Worm (Caenorhabditis elegans): ENCODE results near the gene B0478.3.

The B0478.3 gene

ce11 chrIV:6957341-6957740 is 7.1 kb downstream of the B0478.3 start, which contains the start of gene jnk-1:
TSS of gene jnk-1 (plus strand) at chrIV:6957641.
- no peak for TF ChIP-seq pes-1 (GFP tag; IDR thresholded peaks at IDR 0.05)

ce11 chrIV:6956668-6957067 is 7.7 kb downstream of the B0478.3 start:
- TF ChIP-seq hmg-4 (GFP tag; optimal IDR thresholded peaks at IDR 0.05) (no peak), pes-1 (GFP tag; IDR thresholded peaks at IDR 0.05) (no peak), tbx-37 (GFP tag; conservative IDR thresholded peaks at IDR 0.05) (no peak), scrt-1 (GFP tag; IDR thresholded peaks at IDR 0.05) (no peak), aly-1 (tag; optimal IDR thresholded peaks at IDR 0.05) (no peak), tbx-11 (GFP tag; IDR thresholded peaks at IDR 0.05) (no peak), tra-4 (tag; optimal IDR thresholded peaks at IDR 0.05) (no peak), ama-1 (optimal IDR thresholded peaks at IDR 0.05) (no peak), ceh-13 (GFP tag; optimal IDR thresholded peaks at IDR 0.05) (no peak), hmbx-1 (tag; optimal IDR thresholded peaks at IDR 0.05) (no peak), ceh-36 (tag; optimal IDR thresholded peaks at IDR 0.05) (no peak), B0310.2 (tag; optimal IDR thresholded peaks at IDR 0.05) (no peak), flt-1 (GFP tag; IDR thresholded peaks at IDR 0.05) (no peak), sea-1 (GFP tag; conservative IDR thresholded peaks at IDR 0.05) (no peak), F13C5.2 (tag; optimal IDR thresholded peaks at IDR 0.05) (no peak), hnd-1 (tag; optimal IDR thresholded peaks at IDR 0.05) (no peak), ets-7 (tag; optimal IDR thresholded peaks at IDR 0.05) (no peak)

ce11 chrIV:6954682-6955081 is 9.7 kb downstream of the B0478.3 start:
- TF ChIP-seq ama-1 (optimal IDR thresholded peaks at IDR 0.05) (no peak), scrt-1 (GFP tag; IDR thresholded peaks at IDR 0.05) (no peak), ceh-36 (tag; optimal IDR thresholded peaks at IDR 0.05) (no peak), ets-7 (tag; optimal IDR thresholded peaks at IDR 0.05) (no peak), aly-1 (tag; optimal IDR thresholded peaks at IDR 0.05) (no peak), hnd-1 (tag; optimal IDR thresholded peaks at IDR 0.05) (no peak), sea-1 (GFP tag; conservative IDR thresholded peaks at IDR 0.05) (no peak), tbx-11 (GFP tag; IDR thresholded peaks at IDR 0.05) (no peak), tbx-37 (GFP tag; conservative IDR thresholded peaks at IDR 0.05) (no peak), hmbx-1 (tag; optimal IDR thresholded peaks at IDR 0.05) (no peak), F13C5.2 (tag; optimal IDR thresholded peaks at IDR 0.05) (no peak), flt-1 (GFP tag; IDR thresholded peaks at IDR 0.05) (no peak), ceh-13 (GFP tag; optimal IDR thresholded peaks at IDR 0.05) (no peak), B0310.2 (tag; optimal IDR thresholded peaks at IDR 0.05) (no peak), pes-1 (GFP tag; IDR thresholded peaks at IDR 0.05) (no peak)

- TF ChIP-seq hmg-4 (GFP tag; optimal IDR thresholded peaks at IDR 0.05) (no peak), ama-1 (optimal IDR thresholded peaks at IDR 0.05) (no peak), flt-1 (GFP tag; IDR thresholded peaks at IDR 0.05) (no peak), tbx-37 (GFP tag; conservative IDR thresholded peaks at IDR 0.05) (no peak), aly-1 (tag; optimal IDR thresholded peaks at IDR 0.05) (no peak), ceh-36 (tag; optimal IDR thresholded peaks at IDR 0.05) (no peak), B0310.2 (tag; optimal IDR thresholded peaks at IDR 0.05) (no peak), tra-4 (tag; optimal IDR thresholded peaks at IDR 0.05) (no peak)
Measured at ce11 chrIV:6951259-6951658, 13.1 kb downstream of the B0478.3 start.

- TF ChIP-seq hmbx-1 (tag; optimal IDR thresholded peaks at IDR 0.05): no peak
- TF ChIP-seq tbx-11 (GFP tag; IDR thresholded peaks at IDR 0.05): no peak
- no peak for TF ChIP-seq sea-1 (GFP tag; conservative IDR thresholded peaks at IDR 0.05)
- TF ChIP-seq ceh-13 (GFP tag; optimal IDR thresholded peaks at IDR 0.05): no peak
- no peak for TF ChIP-seq tbx-37 (GFP tag; conservative IDR thresholded peaks at IDR 0.05)
- no peak for TF ChIP-seq scrt-1 (GFP tag; IDR thresholded peaks at IDR 0.05)
- no peak for TF ChIP-seq ceh-36 (tag; optimal IDR thresholded peaks at IDR 0.05)
- no peak for TF ChIP-seq aly-1 (tag; optimal IDR thresholded peaks at IDR 0.05)
- no peak for TF ChIP-seq flt-1 (GFP tag; IDR thresholded peaks at IDR 0.05)
- TF ChIP-seq tra-4 (tag; optimal IDR thresholded peaks at IDR 0.05): no peak
- TF ChIP-seq hmg-4 (GFP tag; optimal IDR thresholded peaks at IDR 0.05): no peak
- no peak for TF ChIP-seq hnd-1 (tag; optimal IDR thresholded peaks at IDR 0.05)
- no peak for TF ChIP-seq ets-7 (tag; optimal IDR thresholded peaks at IDR 0.05)
- no peak for TF ChIP-seq ama-1 (optimal IDR thresholded peaks at IDR 0.05)
- no peak for TF ChIP-seq pes-1 (GFP tag; IDR thresholded peaks at IDR 0.05)
- TF ChIP-seq F13C5.2 (tag; optimal IDR thresholded peaks at IDR 0.05): no peak
- TF ChIP-seq B0310.2 (tag; optimal IDR thresholded peaks at IDR 0.05): no peak
Measured at ce11 chrIV:6946832-6947231, 17.6 kb downstream of the B0478.3 start.

- TF ChIP-seq aly-1 (tag; optimal IDR thresholded peaks at IDR 0.05): no peak
- no peak for TF ChIP-seq scrt-1 (GFP tag; IDR thresholded peaks at IDR 0.05)
- no peak for TF ChIP-seq hmg-4 (GFP tag; optimal IDR thresholded peaks at IDR 0.05)
- TF ChIP-seq hmbx-1 (tag; optimal IDR thresholded peaks at IDR 0.05): no peak
- no peak for TF ChIP-seq sea-1 (GFP tag; conservative IDR thresholded peaks at IDR 0.05)
- TF ChIP-seq ama-1 (optimal IDR thresholded peaks at IDR 0.05): no peak
- no peak for TF ChIP-seq tra-4 (tag; optimal IDR thresholded peaks at IDR 0.05)
- no peak for TF ChIP-seq B0310.2 (tag; optimal IDR thresholded peaks at IDR 0.05)
- TF ChIP-seq flt-1 (GFP tag; IDR thresholded peaks at IDR 0.05): no peak
- TF ChIP-seq ets-7 (tag; optimal IDR thresholded peaks at IDR 0.05): no peak
- TF ChIP-seq tbx-37 (GFP tag; conservative IDR thresholded peaks at IDR 0.05): no peak
- no peak for TF ChIP-seq tbx-11 (GFP tag; IDR thresholded peaks at IDR 0.05)
- no peak for TF ChIP-seq ceh-13 (GFP tag; optimal IDR thresholded peaks at IDR 0.05)
- TF ChIP-seq ceh-36 (tag; optimal IDR thresholded peaks at IDR 0.05): no peak
- no peak for TF ChIP-seq F13C5.2 (tag; optimal IDR thresholded peaks at IDR 0.05)
- no peak for TF ChIP-seq hnd-1 (tag; optimal IDR thresholded peaks at IDR 0.05)
- no peak for TF ChIP-seq pes-1 (GFP tag; IDR thresholded peaks at IDR 0.05)
Measured at ce11 chrIV:6941101-6941500, 23.3 kb downstream of the B0478.3 start.

ce11 chrIV:6937548-6937947 is 26.9 kb downstream of the B0478.3 start, which contains the start of gene npr-12:
TSS of gene npr-12 (minus strand) at chrIV:6937648.
- TF ChIP-seq pes-1 (GFP tag; IDR thresholded peaks at IDR 0.05): no peak
- TF ChIP-seq tbx-37 (GFP tag; conservative IDR thresholded peaks at IDR 0.05): no peak
- no peak for TF ChIP-seq ceh-36 (tag; optimal IDR thresholded peaks at IDR 0.05)
- TF ChIP-seq tbx-11 (GFP tag; IDR thresholded peaks at IDR 0.05): no peak
- no peak for TF ChIP-seq tra-4 (tag; optimal IDR thresholded peaks at IDR 0.05)
- no peak for TF ChIP-seq flt-1 (GFP tag; IDR thresholded peaks at IDR 0.05)

ce11 chrIV:6928417-6928816 is 36.0 kb downstream of the B0478.3 start, which contains the start of gene cest-6:
TSS of gene cest-6 (minus strand) at chrIV:6928517.
- TF ChIP-seq scrt-1 (GFP tag; IDR thresholded peaks at IDR 0.05) (no peak), ceh-13 (GFP tag; optimal IDR thresholded peaks at IDR 0.05) (no peak), hmbx-1 (tag; optimal IDR thresholded peaks at IDR 0.05) (no peak), flt-1 (GFP tag; IDR thresholded peaks at IDR 0.05) (no peak), tra-4 (tag; optimal IDR thresholded peaks at IDR 0.05) (no peak), B0310.2 (tag; optimal IDR thresholded peaks at IDR 0.05) (no peak), F13C5.2 (tag; optimal IDR thresholded peaks at IDR 0.05) (no peak), pes-1 (GFP tag; IDR thresholded peaks at IDR 0.05) (no peak), hnd-1 (tag; optimal IDR thresholded peaks at IDR 0.05) (no peak), sea-1 (GFP tag; conservative IDR thresholded peaks at IDR 0.05) (no peak), hmg-4 (GFP tag; optimal IDR thresholded peaks at IDR 0.05) (no peak), aly-1 (tag; optimal IDR thresholded peaks at IDR 0.05) (no peak), ama-1 (optimal IDR thresholded peaks at IDR 0.05) (no peak)
